Fruit fly (Drosophila melanogaster) whole organism, embryonic: ENCODE results near the gene BuGZ.

Experiments used
- Abd-B ChIP-seq: fragments of 200-800 bp; sonication (Bioruptor generic); optimal IDR thresholded peaks from 2 replicates; lab custom pipeline; 2018; ENCODE audit warnings: missing biosample characterization, mild to moderate bottlenecking, missing genetic modification characterization, moderate library complexity
- Ada2b ChIP-seq: fragments of 200-800 bp; sonication (Bioruptor generic); IDR thresholded peaks from 2 replicates; pipeline ENCODE4 v1.3.6; 2022; ENCODE audit warnings: missing biosample characterization, missing genetic modification characterization
- Adf1 ChIP-seq: fragments of 200-800 bp; sonication (Bioruptor generic); IDR thresholded peaks from 2 replicates; pipeline ENCODE4 v1.3.6; 2022; ENCODE audit warnings: missing biosample characterization, missing genetic modification characterization
- C15 ChIP-seq: fragments of 200-800 bp; sonication (Bioruptor generic); IDR thresholded peaks from 3 replicates; pipeline ENCODE4 v1.3.6; 2022; ENCODE audit warnings: missing biosample characterization, missing genetic modification characterization
- CG10959 ChIP-seq: fragments of 200-800 bp; sonication (Bioruptor generic); IDR thresholded peaks from 2 replicates; pipeline ENCODE4 v1.3.6; 2022; ENCODE audit warnings: missing biosample characterization, missing genetic modification characterization
- CG11695 ChIP-seq: fragments of 200-800 bp; sonication (Bioruptor generic); IDR thresholded peaks from 3 replicates; pipeline ENCODE4 v1.3.6; 2022; ENCODE audit warnings: missing biosample characterization, missing genetic modification characterization
- CG12104 ChIP-seq: fragments of 200-800 bp; sonication (Bioruptor generic); optimal IDR thresholded peaks from 3 replicates; lab custom pipeline; 2016; ENCODE audit warnings: missing biosample characterization, missing genetic modification characterization
- CG12299 ChIP-seq: fragments of 200-800 bp; sonication (Bioruptor generic); optimal IDR thresholded peaks from 2 replicates; lab custom pipeline; 2018; ENCODE audit warnings: missing biosample characterization, mild to moderate bottlenecking, missing genetic modification characterization
- CG13624 ChIP-seq: fragments of 200-800 bp; sonication (Bioruptor generic); optimal IDR thresholded peaks from 2 replicates; lab custom pipeline; 2016; ENCODE audit warnings: missing biosample characterization, missing genetic modification characterization
- CG16863 ChIP-seq: fragments of 200-800 bp; sonication (Bioruptor generic); optimal IDR thresholded peaks from 3 replicates; lab custom pipeline; 2016; ENCODE audit warnings: missing biosample characterization, missing genetic modification characterization
- CG17328 ChIP-seq: fragments of 200-800 bp; sonication (Bioruptor generic); IDR thresholded peaks from 2 replicates; pipeline ENCODE4 v1.3.6; 2022; ENCODE audit warnings: missing biosample characterization, missing genetic modification characterization
- CG17802 ChIP-seq: fragments of 200-800 bp; sonication (Bioruptor generic); optimal IDR thresholded peaks from 2 replicates; lab custom pipeline; 2018; ENCODE audit warnings: missing biosample characterization, mild to moderate bottlenecking, missing genetic modification characterization, moderate library complexity
- CG1792 ChIP-seq: fragments of 200-800 bp; sonication (Bioruptor generic); optimal IDR thresholded peaks from 2 replicates; lab custom pipeline; 2016; ENCODE audit warnings: missing biosample characterization, missing genetic modification characterization
- CG18476 ChIP-seq: fragments of 200-800 bp; sonication (Bioruptor generic); optimal IDR thresholded peaks from 2 replicates; lab custom pipeline; 2016; ENCODE audit warnings: missing biosample characterization, mild to moderate bottlenecking, missing genetic modification characterization
- CG2116 ChIP-seq: fragments of 200-800 bp; sonication (Bioruptor generic); optimal IDR thresholded peaks from 3 replicates; lab custom pipeline; 2018; ENCODE audit warnings: missing biosample characterization, mild to moderate bottlenecking, missing genetic modification characterization
- CG30431 ChIP-seq: fragments of 200-800 bp; sonication (Bioruptor generic); optimal IDR thresholded peaks from 2 replicates; lab custom pipeline; 2017; ENCODE audit warnings: missing biosample characterization, missing genetic modification characterization
- CG43689 ChIP-seq: fragments of 200-800 bp; sonication (Bioruptor generic); IDR thresholded peaks from 2 replicates; pipeline ENCODE4 v1.3.6; 2022; ENCODE audit warnings: missing biosample characterization, missing genetic modification characterization
- CG4707 ChIP-seq: fragments of 200-800 bp; sonication (Bioruptor generic); optimal IDR thresholded peaks from 2 replicates; lab custom pipeline; 2018; ENCODE audit warnings: missing biosample characterization, mild to moderate bottlenecking, missing genetic modification characterization, moderate library complexity
- CG5245 ChIP-seq: fragments of 200-800 bp; sonication (Bioruptor generic); optimal IDR thresholded peaks from 3 replicates; lab custom pipeline; 2016; ENCODE audit warnings: missing biosample characterization, missing genetic modification characterization
- CG8388 ChIP-seq: fragments of 200-800 bp; sonication (Bioruptor generic); optimal IDR thresholded peaks from 2 replicates; lab custom pipeline; 2019; ENCODE audit warnings: missing biosample characterization, mild to moderate bottlenecking, missing genetic modification characterization, moderate library complexity
- CG9437 ChIP-seq: fragments of 200-800 bp; sonication (Bioruptor generic); optimal IDR thresholded peaks from 2 replicates; lab custom pipeline; 2018; ENCODE audit warnings: missing biosample characterization, mild to moderate bottlenecking, missing genetic modification characterization
- CG9727 ChIP-seq: fragments of 200-800 bp; sonication (Bioruptor generic); optimal IDR thresholded peaks from 3 replicates; lab custom pipeline; 2017; ENCODE audit warnings: missing biosample characterization, mild to moderate bottlenecking, missing genetic modification characterization
- CkIIα-i1 ChIP-seq: fragments of 200-800 bp; sonication (Bioruptor generic); IDR thresholded peaks from 2 replicates; pipeline ENCODE4 v1.3.6; 2022; ENCODE audit warnings: missing biosample characterization, missing genetic modification characterization
- Usf ChIP-seq: fragments of 200-800 bp; sonication (Bioruptor generic); optimal IDR thresholded peaks from 2 replicates; lab custom pipeline; 2017; ENCODE audit warnings: missing genotype, missing biosample characterization, missing genetic modification characterization
- bowl ChIP-seq: fragments of 200-800 bp; sonication (Bioruptor generic); IDR thresholded peaks from 2 replicates; pipeline ENCODE4 v1.3.6; 2022; ENCODE audit warnings: missing biosample characterization, missing genetic modification characterization
- cato ChIP-seq: fragments of 200-800 bp; sonication (Bioruptor generic); optimal IDR thresholded peaks from 2 replicates; lab custom pipeline; 2016; ENCODE audit warnings: missing biosample characterization, missing genetic modification characterization, borderline replicate concordance
- caup ChIP-seq: fragments of 200-800 bp; sonication (Bioruptor generic); optimal IDR thresholded peaks from 3 replicates; lab custom pipeline; 2017; ENCODE audit warnings: missing biosample characterization, mild to moderate bottlenecking, missing genetic modification characterization, moderate library complexity; ENCODE audit not compliant: severe bottlenecking
- dmrt99B ChIP-seq: fragments of 200-800 bp; sonication (Bioruptor generic); optimal IDR thresholded peaks from 2 replicates; lab custom pipeline; 2018; ENCODE audit warnings: missing biosample characterization, mild to moderate bottlenecking, missing genetic modification characterization, moderate library complexity
- ewg ChIP-seq: fragments of 200-800 bp; sonication (Bioruptor generic); optimal IDR thresholded peaks from 3 replicates; lab custom pipeline; 2017; ENCODE audit warnings: mild to moderate bottlenecking, missing biosample characterization, missing genetic modification reagents, missing genetic modification characterization
- fd3F ChIP-seq: fragments of 200-800 bp; sonication (Bioruptor generic); optimal IDR thresholded peaks from 2 replicates; lab custom pipeline; 2018; ENCODE audit warnings: missing biosample characterization, mild to moderate bottlenecking, missing genetic modification characterization, moderate library complexity
- gem ChIP-seq: fragments of 200-800 bp; sonication (Bioruptor generic); optimal IDR thresholded peaks from 2 replicates; lab custom pipeline; 2019; ENCODE audit warnings: missing biosample characterization, mild to moderate bottlenecking, missing genetic modification characterization, moderate library complexity
- gsb-n ChIP-seq: fragments of 200-800 bp; sonication (Bioruptor generic); optimal IDR thresholded peaks from 3 replicates; lab custom pipeline; 2018; ENCODE audit warnings: missing biosample characterization, mild to moderate bottlenecking, missing genetic modification characterization
- nmo ChIP-seq: fragments of 200-800 bp; sonication (Bioruptor generic); optimal IDR thresholded peaks from 2 replicates; lab custom pipeline; 2018; ENCODE audit warnings: missing biosample characterization, mild to moderate bottlenecking, missing genetic modification characterization, moderate library complexity
- odd ChIP-seq: fragments of 200-800 bp; sonication (Bioruptor generic); optimal IDR thresholded peaks from 2 replicates; lab custom pipeline; 2017; ENCODE audit warnings: missing biosample characterization, mild to moderate bottlenecking, missing genetic modification characterization
- org-1 ChIP-seq: fragments of 200-800 bp; sonication (Bioruptor generic); optimal IDR thresholded peaks from 2 replicates; lab custom pipeline; 2017; ENCODE audit warnings: missing biosample characterization, missing genetic modification characterization
- phol ChIP-seq: fragments of 200-800 bp; sonication (Bioruptor generic); optimal IDR thresholded peaks from 3 replicates; lab custom pipeline; 2018; ENCODE audit warnings: missing biosample characterization, mild to moderate bottlenecking, missing genetic modification characterization, moderate library complexity
- pum ChIP-seq: fragments of 200-800 bp; sonication (Bioruptor generic); optimal IDR thresholded peaks from 2 replicates; lab custom pipeline; 2016; ENCODE audit warnings: missing biosample characterization, missing genetic modification characterization
- ranshi ChIP-seq: fragments of 200-800 bp; sonication (Bioruptor generic); IDR thresholded peaks from 2 replicates; pipeline ENCODE4 v1.3.6; 2022; ENCODE audit warnings: missing biosample characterization, missing genetic modification characterization
- ro ChIP-seq: fragments of 200-800 bp; sonication (Bioruptor generic); IDR thresholded peaks from 2 replicates; pipeline ENCODE4 v1.3.6; 2022; ENCODE audit warnings: missing biosample characterization, missing genetic modification characterization
- row ChIP-seq: fragments of 200-800 bp; sonication (Bioruptor generic); IDR thresholded peaks from 3 replicates; pipeline ENCODE4 v1.3.6; 2022; ENCODE audit warnings: missing biosample characterization, missing genetic modification characterization
- sens ChIP-seq: fragments of 200-800 bp; sonication (Bioruptor generic); peaks from one replicate; lab custom pipeline; 2016; ENCODE audit warnings: missing biosample characterization, missing genetic modification characterization
- seq ChIP-seq: fragments of 200-800 bp; sonication (Bioruptor generic); IDR thresholded peaks from 2 replicates; pipeline ENCODE4 v1.3.6; 2022; ENCODE audit warnings: missing biosample characterization, missing genetic modification characterization
- sim ChIP-seq: fragments of 200-800 bp; sonication (Bioruptor generic); IDR thresholded peaks from 2 replicates; pipeline ENCODE4 v1.3.6; 2022; ENCODE audit warnings: missing biosample characterization, missing genetic modification characterization
- so ChIP-seq: fragments of 200-800 bp; sonication (Bioruptor generic); IDR thresholded peaks from 3 replicates; pipeline ENCODE4 v1.3.6; 2022; ENCODE audit warnings: missing biosample characterization, missing genetic modification characterization
- tin ChIP-seq: fragments of 200-800 bp; sonication (Bioruptor generic); optimal IDR thresholded peaks from 3 replicates; lab custom pipeline; 2016; ENCODE audit warnings: missing biosample characterization, missing genetic modification characterization
- ttk ChIP-seq: fragments of 200-800 bp; sonication (Bioruptor generic); IDR thresholded peaks from 2 replicates; pipeline ENCODE4 v2.1.2; 2022; ENCODE audit warnings: missing biosample characterization, missing genetic modification characterization
- zf30C ChIP-seq: fragments of 200-800 bp; sonication (Bioruptor generic); optimal IDR thresholded peaks from 3 replicates; lab custom pipeline; 2018; ENCODE audit warnings: missing biosample characterization, mild to moderate bottlenecking, missing genetic modification characterization

The BuGZ gene

DNA sequence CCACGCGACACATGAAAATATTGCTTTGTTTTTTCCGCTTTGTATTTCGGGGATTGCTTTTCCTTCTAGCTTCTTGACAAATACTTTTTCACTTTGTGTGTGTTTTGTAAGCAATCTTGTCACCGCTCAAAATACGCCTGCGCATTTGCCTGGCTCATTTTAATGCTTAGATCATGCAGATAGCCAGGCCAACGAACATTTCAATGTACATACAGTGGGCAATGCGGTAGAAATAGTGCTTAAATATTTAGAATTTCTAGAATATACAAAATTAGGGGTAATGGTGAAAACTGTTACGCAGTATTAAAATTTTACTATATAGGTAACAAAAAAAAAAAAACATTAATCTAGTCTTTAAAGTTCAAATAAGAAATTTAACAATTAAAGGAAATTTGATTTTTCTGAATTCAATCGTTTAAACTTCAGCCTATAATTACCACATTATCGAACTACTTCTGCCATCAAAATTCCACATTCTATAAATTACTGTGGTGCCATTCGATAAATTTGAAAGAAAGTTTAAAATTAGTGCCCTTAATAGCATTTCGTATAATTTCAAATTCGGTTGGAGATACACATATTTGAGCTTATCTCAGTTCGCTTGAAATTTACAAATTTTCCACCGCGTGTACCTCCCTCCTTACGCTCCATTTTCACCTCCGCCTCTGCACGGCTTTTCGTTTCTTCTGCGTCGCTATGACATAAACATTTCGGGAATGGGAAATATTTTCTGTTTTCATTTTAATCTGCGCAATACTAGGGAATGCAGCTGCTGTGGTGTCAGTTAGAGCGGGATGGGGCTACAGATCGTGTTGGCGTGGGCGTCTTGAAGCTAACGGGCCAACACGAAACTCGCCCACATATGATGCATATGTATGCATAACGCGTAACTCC is 36.1 kb upstream of the BuGZ start (continued):
- peak; percentile 37 for TF ChIP-seq CG13624 (GFP tag; lab: Kevin White, UChicago)
- TF ChIP-seq, all 482 proteins: peak for 75

DNA sequence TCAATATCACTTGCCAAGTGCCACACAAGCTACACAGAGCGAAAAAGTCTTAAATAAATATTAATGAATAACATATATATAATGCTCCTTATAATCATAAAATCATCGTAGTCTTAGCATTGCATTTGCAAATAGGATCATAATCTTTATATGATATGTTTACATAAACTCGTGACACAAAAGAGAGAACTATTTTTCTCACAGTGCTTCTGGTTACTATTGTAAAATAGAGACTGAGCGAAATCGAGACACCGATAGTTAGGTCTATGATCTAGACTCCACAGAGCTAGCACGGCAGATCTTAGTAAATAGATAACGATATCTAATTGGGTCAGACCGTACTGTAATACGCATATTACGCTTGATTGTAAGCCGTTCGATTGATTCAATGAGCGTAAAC is 33.5 kb upstream of the BuGZ start:
- TF ChIP-seq pum (GFP tag; lab: Kevin White, UChicago) (peak; percentile 4), seq (GFP tag; lab: Robert Waterston, UW) (peak; percentile 75), CG9437 (GFP tag; lab: Kevin White, UChicago) (peak; percentile 41), CG17328 (GFP tag; lab: Robert Waterston, UW) (peak; percentile 88), CG12104 (peak; percentile 58), gem (tag; lab: Kevin White, UChicago) (peak; percentile 89), cato (GFP tag; lab: Kevin White, UChicago) (peak; percentile 30), CG12299 (tag; lab: Kevin White, UChicago) (peak; percentile 10), CG1792 (GFP tag; lab: Kevin White, UChicago) (peak; percentile 42), phol (tag; lab: Kevin White, UChicago) (no peak), CG9727 (peak; percentile 60), sim (GFP tag; lab: Robert Waterston, UW) (peak; percentile 68; the same call in 1 of the 2 replicates), CG4707 (GFP tag; lab: Kevin White, UChicago) (peak; percentile 48), zf30C (GFP tag; lab: Kevin White, UChicago) (peak; percentile 13), CG30431 (GFP tag; lab: Kevin White, UChicago) (peak; percentile 38), C15 (0 out of 3 replicates have a peak, but pooled peaks have one; percentile 7), CG43689 (GFP tag; lab: Robert Waterston, UW) (peak; percentile 67; the same call in 1 of the 2 replicates), CkIIα-i1 (0 out of 2 replicates have a peak, but pooled peaks have one; percentile 64), nmo (GFP tag; lab: Kevin White, UChicago) (peak; percentile 74), caup (GFP tag; lab: Kevin White, UChicago) (peak; percentile 57), CG10959 (GFP tag; lab: Robert Waterston, UW) (peak; percentile 9; the same call in 1 of the 2 replicates), odd (peak; percentile 22), ewg (GFP tag; lab: Kevin White, UChicago) (peak; percentile 63), ranshi (GFP tag; lab: Robert Waterston, UW) (peak; percentile 87), gsb-n (tag; lab: Kevin White, UChicago) (peak; percentile 62), CG18476 (GFP tag; lab: Kevin White, UChicago) (peak; percentile 52), Abd-B (GFP tag; lab: Kevin White, UChicago) (peak; percentile 65), dmrt99B (tag; lab: Kevin White, UChicago) (peak; percentile 67), fd3F (GFP tag; lab: Kevin White, UChicago) (peak; percentile 51), Adf1 (GFP tag; lab: Robert Waterston, UW) (peak; percentile 42; the same call in 1 of the 2 replicates), tin (GFP tag; lab: Kevin White, UChicago) (peak; percentile 63), CG16863 (no peak), org-1 (GFP tag; lab: Kevin White, UChicago) (peak; percentile 67), ro (no peak), CG11695 (GFP tag; lab: Robert Waterston, UW) (peak; percentile 53; the same call in 2 of the 3 replicates), bowl (peak; percentile 76; the same call in 1 of the 2 replicates), CG5245 (GFP tag; lab: Kevin White, UChicago) (peak; percentile 21), so (GFP tag; lab: Robert Waterston, UW) (peak; percentile 90), CG17802 (no peak), CG8388 (peak; percentile 69), ttk (peak; percentile 83), sens (GFP tag; lab: Kevin White, UChicago) (peak; percentile 85), CG2116 (GFP tag; lab: Kevin White, UChicago) (no peak), Usf (GFP tag; lab: Kevin White, UChicago) (no peak), Ada2b (peak; percentile 86), row (peak; percentile 91)
